Worm (Caenorhabditis elegans) whole organism, mixed stage, embryonic: Measurements from ENCODE around the gene F38B6.3.
A peak's percentile ranks its signal among the peaks of the same experiment; 100 is the strongest.

Source experiments
- bed-3 ChIP-seq: fragments of 200-800 bp; sonication (Bioruptor generic); optimal IDR thresholded peaks from 3 replicates; lab custom pipeline; 2018; ENCODE audit warnings: mild to moderate bottlenecking, missing genetic modification characterization, moderate library complexity, missing compliant biosample characterization
- ceh-39 ChIP-seq: fragments of 150-350 bp; optimal IDR thresholded peaks from 2 replicates; lab custom pipeline; 2014; ENCODE audit warnings: missing biosample characterization, missing genetic modification characterization
- ceh-43 ChIP-seq: fragments of 200-800 bp; sonication (Bioruptor generic); optimal IDR thresholded peaks from 2 replicates; lab custom pipeline; 2018; ENCODE audit warnings: mild to moderate bottlenecking, missing genetic modification characterization, moderate library complexity, missing compliant biosample characterization
- ceh-83 ChIP-seq: fragments of 200-800 bp; sonication (Bioruptor generic); optimal IDR thresholded peaks from 2 replicates; lab custom pipeline; 2018; ENCODE audit warnings: mild to moderate bottlenecking, missing genetic modification characterization, missing compliant biosample characterization
- ces-1 ChIP-seq: fragments of 150-350 bp; optimal IDR thresholded peaks from 2 replicates; lab custom pipeline; 2014; ENCODE audit warnings: missing biosample characterization, missing genetic modification reagents, missing genetic modification characterization
- cnd-1 ChIP-seq: fragments of 200-800 bp; sonication (Bioruptor generic); optimal IDR thresholded peaks from 2 replicates; lab custom pipeline; 2018; ENCODE audit warnings: mild to moderate bottlenecking, missing genetic modification characterization, missing compliant biosample characterization
- elt-3 ChIP-seq: fragments of 150-350 bp; optimal IDR thresholded peaks from 2 replicates; lab custom pipeline; 2014; ENCODE audit warnings: missing biosample characterization, missing genetic modification characterization
- hlh-1 ChIP-seq: fragments of 150-350 bp; optimal IDR thresholded peaks from 2 replicates; lab custom pipeline; 2014; ENCODE audit warnings: missing biosample characterization, missing genetic modification reagents, missing genetic modification characterization
- mab-5 ChIP-seq: fragments of 150-350 bp; optimal IDR thresholded peaks from 2 replicates; lab custom pipeline; 2014; ENCODE audit warnings: missing biosample characterization, missing genetic modification characterization
- mep-1 ChIP-seq: fragments of 150-350 bp; optimal IDR thresholded peaks from 2 replicates; lab custom pipeline; 2017; ENCODE audit warnings: missing biosample characterization, missing genetic modification reagents, missing genetic modification characterization, inconsistent platforms
- nhr-12 ChIP-seq: fragments of 150-350 bp; optimal IDR thresholded peaks from 2 replicates; lab custom pipeline; 2014; ENCODE audit warnings: missing biosample characterization, missing genetic modification characterization
- nhr-76 ChIP-seq: sonication (generic microtip); optimal IDR thresholded peaks from 2 replicates; lab custom pipeline; 2017; ENCODE audit warnings: missing biosample characterization, missing genetic modification characterization
- ztf-11 ChIP-seq: fragments of 150-350 bp; optimal IDR thresholded peaks from 2 replicates; lab custom pipeline; 2014; ENCODE audit warnings: missing biosample characterization, missing genetic modification characterization

F38B6.3 gene

ce11 chrX:6744537-6744936 lies 51.1 kb downstream of the F38B6.3 start:
- TF ChIP-seq mep-1 (tag; lab: Kevin White, UChicago), result no peak
- TF ChIP-seq elt-3 (tag; lab: Kevin White, UChicago), result no peak
- no peak for TF ChIP-seq ceh-43 (GFP tag; lab: Kevin White, UChicago)
- TF ChIP-seq hlh-1 (tag; lab: Kevin White, UChicago), result no peak
- no peak for TF ChIP-seq bed-3
- no peak for TF ChIP-seq ceh-39
- TF ChIP-seq ceh-83, result no peak
- no peak for TF ChIP-seq cnd-1
- no peak for TF ChIP-seq ztf-11
- TF ChIP-seq nhr-12 (tag; lab: Kevin White, UChicago), result no peak
- no peak for TF ChIP-seq mab-5
- TF ChIP-seq, all 35 proteins: peak for 0

- peak; percentile 1 for TF ChIP-seq ces-1 (GFP tag; lab: Kevin White, UChicago)
- no peak for TF ChIP-seq nhr-76
- TF ChIP-seq, all 35 proteins: peak for 1
These were observed 51.5 kb downstream of the F38B6.3 start for ce11 chrX:6744978-6745377.
